Worm (Caenorhabditis elegans) whole organism, L1 larva: Measurements from ENCODE around the gene col-184.

ENCODE experiments used
- C04F5.9 ChIP-seq: sonication (generic microtip); optimal IDR thresholded peaks from 2 replicates; lab custom pipeline; 2016; ENCODE audit warnings: missing genetic modification characterization, missing compliant biosample characterization
- alr-1 ChIP-seq: fragments of 200-800 bp; sonication (Bioruptor generic); optimal IDR thresholded peaks from 2 replicates; lab custom pipeline; 2018; ENCODE audit warnings: borderline replicate concordance, mild to moderate bottlenecking, missing genetic modification characterization, missing compliant biosample characterization
- aly-2 ChIP-seq: fragments of 150-350 bp; optimal IDR thresholded peaks from 2 replicates; lab custom pipeline; 2014; ENCODE audit warnings: missing biosample characterization, missing genetic modification characterization
- ama-1 ChIP-seq: fragments of 150-350 bp; optimal IDR thresholded peaks from 2 replicates; lab custom pipeline; 2014
- blmp-1 ChIP-seq: fragments of 150-350 bp; optimal IDR thresholded peaks from 2 replicates; lab custom pipeline; 2014; ENCODE audit warnings: missing biosample characterization, missing genetic modification characterization
- ceh-63 ChIP-seq: fragments of 200-800 bp; sonication (Bioruptor generic); optimal IDR thresholded peaks from 2 replicates; lab custom pipeline; 2018; ENCODE audit warnings: mild to moderate bottlenecking, missing genetic modification characterization, missing compliant biosample characterization
- ceh-90 ChIP-seq: sonication (generic microtip); optimal IDR thresholded peaks from 2 replicates; lab custom pipeline; 2016; ENCODE audit warnings: missing genetic modification characterization, missing compliant biosample characterization
- ces-1 ChIP-seq: fragments of 150-350 bp; optimal IDR thresholded peaks from 2 replicates; lab custom pipeline; 2014; ENCODE audit warnings: missing biosample characterization, missing genetic modification reagents, missing genetic modification characterization
- efl-3 ChIP-seq: fragments of 200-800 bp; sonication (Bioruptor generic); optimal IDR thresholded peaks from 2 replicates; lab custom pipeline; 2018; ENCODE audit warnings: mild to moderate bottlenecking, missing genetic modification characterization, missing compliant biosample characterization
- elt-2 ChIP-seq: sonication (generic microtip); optimal IDR thresholded peaks from 2 replicates; lab custom pipeline; 2016; ENCODE audit warnings: missing genetic modification characterization, mild to moderate bottlenecking, inconsistent platforms, missing compliant biosample characterization, missing genetic modification reagents
- ets-5 ChIP-seq: fragments of 200-800 bp; sonication (Bioruptor generic); IDR thresholded peaks from 2 replicates; pipeline ENCODE4 v1.3.6; 2022; ENCODE audit warnings: missing genetic modification characterization, missing compliant biosample characterization
- fkh-4 ChIP-seq: sonication (generic microtip); optimal IDR thresholded peaks from 2 replicates; lab custom pipeline; 2016; ENCODE audit warnings: missing compliant biosample characterization, missing genetic modification characterization, borderline replicate concordance
- fos-1 ChIP-seq: fragments of 150-350 bp; optimal IDR thresholded peaks from 2 replicates; lab custom pipeline; 2014; ENCODE audit warnings: missing biosample characterization, missing genetic modification characterization
- grh-1 ChIP-seq: fragments of 200-800 bp; sonication (Bioruptor generic); IDR thresholded peaks from 2 replicates; pipeline ENCODE4 v1.3.6; 2022; ENCODE audit warnings: missing genetic modification reagents, missing genetic modification characterization, missing compliant biosample characterization
- irx-1 ChIP-seq: sonication (generic microtip); optimal IDR thresholded peaks from 2 replicates; lab custom pipeline; 2016; ENCODE audit warnings: missing genetic modification characterization, missing compliant biosample characterization
- isw-1 ChIP-seq: fragments of 200-800 bp; sonication (Bioruptor generic); IDR thresholded peaks from 2 replicates; pipeline ENCODE4 v1.3.6; 2022; ENCODE audit warnings: missing genetic modification characterization, missing compliant biosample characterization
- jun-1 ChIP-seq: fragments of 150-350 bp; optimal IDR thresholded peaks from 2 replicates; lab custom pipeline; 2014; ENCODE audit warnings: missing biosample characterization, missing genetic modification reagents, missing genetic modification characterization
- lin-14 ChIP-seq: fragments of 200-800 bp; sonication (Bioruptor generic); optimal IDR thresholded peaks from 2 replicates; lab custom pipeline; 2018; ENCODE audit warnings: mild to moderate bottlenecking, missing genetic modification characterization, moderate library complexity, missing compliant biosample characterization
- lin-15B ChIP-seq: fragments of 150-350 bp; sonication (generic microtip); optimal IDR thresholded peaks from 3 replicates; lab custom pipeline; 2014; ENCODE audit warnings: missing biosample characterization, missing genetic modification characterization
- lin-35 ChIP-seq, 2 experiments: fragments of 150-350 bp; optimal IDR thresholded peaks; 2 replicates each; lab custom pipeline; 2014; ENCODE audit warnings: missing biosample characterization in 2 of 2, missing genetic modification characterization in 2 of 2, missing genetic modification reagents in 2 of 2
- lin-39 ChIP-seq: fragments of 150-350 bp; optimal IDR thresholded peaks from 2 replicates; lab custom pipeline; 2014; ENCODE audit warnings: missing biosample characterization, missing genetic modification reagents, missing genetic modification characterization
- lsy-2 ChIP-seq, 2 experiments: fragments of 150-350 bp; optimal IDR thresholded peaks; 2 replicates each; lab custom pipeline; 2014; ENCODE audit warnings: missing biosample characterization in 2 of 2, missing genetic modification characterization in 2 of 2
- mab-9 ChIP-seq: fragments of 200-800 bp; sonication (Bioruptor generic); IDR thresholded peaks from 2 replicates; pipeline ENCODE4 v1.3.6; 2022; ENCODE audit warnings: missing genetic modification reagents, missing genetic modification characterization, missing compliant biosample characterization
- mef-2 ChIP-seq: fragments of 150-350 bp; optimal IDR thresholded peaks from 2 replicates; lab custom pipeline; 2014; ENCODE audit warnings: missing biosample characterization, missing genetic modification characterization
- nhr-20 ChIP-seq: sonication (generic microtip); optimal IDR thresholded peaks from 2 replicates; lab custom pipeline; 2016; ENCODE audit warnings: mild to moderate bottlenecking, missing genetic modification characterization, missing compliant biosample characterization
- nhr-28 ChIP-seq: fragments of 150-350 bp; optimal IDR thresholded peaks from 2 replicates; lab custom pipeline; 2014; ENCODE audit warnings: missing biosample characterization, missing genetic modification characterization
- nhr-71 ChIP-seq: sonication (generic microtip); optimal IDR thresholded peaks from 2 replicates; lab custom pipeline; 2016; ENCODE audit warnings: mild to moderate bottlenecking, missing genetic modification characterization, moderate library complexity, missing compliant biosample characterization
- nhr-85 ChIP-seq: sonication (generic microtip); peaks from one replicate; lab custom pipeline; 2016; ENCODE audit warnings: missing genetic modification characterization, inconsistent platforms, missing compliant biosample characterization
- pax-3 ChIP-seq: fragments of 200-800 bp; sonication (Bioruptor generic); optimal IDR thresholded peaks from 2 replicates; lab custom pipeline; 2018; ENCODE audit warnings: mild to moderate bottlenecking, missing genetic modification characterization, moderate library complexity, missing compliant biosample characterization
- skn-1 ChIP-seq: fragments of 150-350 bp; optimal IDR thresholded peaks from 2 replicates; lab custom pipeline; 2014; ENCODE audit warnings: missing biosample characterization, missing genetic modification characterization
- sox-4 ChIP-seq: sonication (generic microtip); optimal IDR thresholded peaks from 2 replicates; lab custom pipeline; 2016; ENCODE audit warnings: missing genetic modification characterization, missing compliant biosample characterization
- sptf-1 ChIP-seq: fragments of 150-350 bp; optimal IDR thresholded peaks from 2 replicates; lab custom pipeline; 2014; ENCODE audit warnings: missing biosample characterization, missing genetic modification characterization
- unc-86 ChIP-seq: sonication (generic microtip); optimal IDR thresholded peaks from 2 replicates; lab custom pipeline; 2016; ENCODE audit warnings: missing genetic modification characterization, missing compliant biosample characterization
- xbp-1 ChIP-seq: sonication (generic microtip); optimal IDR thresholded peaks from 2 replicates; lab custom pipeline; 2016; ENCODE audit warnings: missing genetic modification characterization, missing compliant biosample characterization
- zag-1 ChIP-seq: fragments of 150-350 bp; optimal IDR thresholded peaks from 2 replicates; lab custom pipeline; 2014; ENCODE audit warnings: missing biosample characterization, missing genetic modification characterization
- zip-4 ChIP-seq: fragments of 200-800 bp; sonication (Bioruptor generic); optimal IDR thresholded peaks from 2 replicates; lab custom pipeline; 2018; ENCODE audit warnings: mild to moderate bottlenecking, missing genetic modification characterization, moderate library complexity, missing compliant biosample characterization
- ztf-11 ChIP-seq, 2 experiments: sonication (generic microtip); optimal IDR thresholded peaks; 2 replicates each; lab custom pipeline; 2016 to 2017; ENCODE audit warnings: missing genetic modification characterization in 2 of 2, missing biosample characterization in 1 of 2, missing compliant biosample characterization in 1 of 2

Gene col-184

ce11 chrX:13518861-13519713 is 49.8 kb downstream of the col-184 start, which contains the start of the genes cdk-4 and F18H3.1 (continued):
- no peak for TF ChIP-seq ceh-90 (tag; lab: Kevin White, UChicago)
- TF ChIP-seq jun-1 (tag; lab: Kevin White, UChicago) = peak; percentile 38
- TF ChIP-seq C04F5.9 (tag; lab: Kevin White, UChicago) = no peak
- TF ChIP-seq blmp-1 (tag; lab: Kevin White, UChicago) = peak; percentile 10
- TF ChIP-seq nhr-20 (tag; lab: Kevin White, UChicago) = peak; percentile 26
- TF ChIP-seq lin-15B (tag; lab: Kevin White, UChicago) = peak; percentile 14
- peak; percentile 79 for TF ChIP-seq nhr-85
- TF ChIP-seq alr-1 (tag; lab: Kevin White, UChicago) = no peak
- no peak for TF ChIP-seq lin-39
- TF ChIP-seq ceh-63 (GFP tag; lab: Kevin White, UChicago) = no peak
- no peak for TF ChIP-seq sox-4 (tag; lab: Kevin White, UChicago)
- no peak for TF ChIP-seq mef-2
- no peak for TF ChIP-seq nhr-28
- no peak for TF ChIP-seq fkh-4 (tag; lab: Kevin White, UChicago)
- no peak for TF ChIP-seq ces-1 (GFP tag; lab: Kevin White, UChicago)
- TF ChIP-seq sptf-1 = no peak
- no peak for TF ChIP-seq zag-1 (tag; lab: Kevin White, UChicago)
- peak; percentile 5 for TF ChIP-seq elt-2 (tag; lab: Kevin White, UChicago)
- no peak for TF ChIP-seq ama-1 (lab: Kevin White, UChicago)
- peak in 1 of 2 experiments; percentile 61 for TF ChIP-seq lsy-2 (tag; optimal IDR thresholded peaks at IDR 0.05; lab: Kevin White, UChicago)
- peak; percentile 44 for TF ChIP-seq nhr-71 (tag; lab: Kevin White, UChicago)
- peak; percentile 86 for TF ChIP-seq lin-14 (GFP tag; lab: Kevin White, UChicago)
- peak; percentile 23 to 33 for TF ChIP-seq lin-35 (GFP tag; optimal IDR thresholded peaks at IDR 0.05; lab: Kevin White, UChicago)
- TF ChIP-seq mab-9 (GFP tag; lab: Robert Waterston, UW) = 0 out of 2 replicates have a peak, but pooled peaks have one; percentile 11
- peak; percentile 5 for TF ChIP-seq unc-86 (tag; lab: Kevin White, UChicago)
- peak; percentile 31 for TF ChIP-seq xbp-1 (tag; lab: Kevin White, UChicago)
- TF ChIP-seq ztf-11 (tag; optimal IDR thresholded peaks at IDR 0.05; lab: Kevin White, UChicago) = peak in 1 of 2 experiments; percentile 41
- no peak for TF ChIP-seq ets-5 (GFP tag; lab: Robert Waterston, UW)
- no peak for TF ChIP-seq fos-1
- TF ChIP-seq irx-1 (tag; lab: Kevin White, UChicago) = no peak
- peak; percentile 2; the same call in 1 of the 2 replicates for TF ChIP-seq isw-1 (GFP tag; lab: Robert Waterston, UW)
- no peak for TF ChIP-seq aly-2 (tag; lab: Kevin White, UChicago)
- TF ChIP-seq efl-3 (GFP tag; lab: Kevin White, UChicago) = no peak
- TF ChIP-seq skn-1 (tag; lab: Kevin White, UChicago) = peak; percentile 51
- TF ChIP-seq pax-3 (tag; lab: Kevin White, UChicago) = no peak
- TF ChIP-seq grh-1 (GFP tag; lab: Robert Waterston, UW) = peak; percentile 39; the same call in 1 of the 2 replicates
- no peak for TF ChIP-seq zip-4
